Worm (Caenorhabditis elegans) whole organism, L2 larva: ENCODE measurements around the gene W04G3.13.

Experiments used
- F13H6.1 ChIP-seq: sonication (generic microtip); optimal IDR thresholded peaks from 2 replicates; lab custom pipeline; 2016; ENCODE audit warnings: missing genetic modification characterization, missing compliant biosample characterization
- ZK546.5 ChIP-seq: sonication (generic microtip); optimal IDR thresholded peaks from 2 replicates; lab custom pipeline; 2017; ENCODE audit warnings: missing biosample characterization, missing genetic modification characterization
- ceh-82 ChIP-seq: fragments of 150-350 bp; optimal IDR thresholded peaks from 2 replicates; lab custom pipeline; 2014; ENCODE audit warnings: missing biosample characterization, missing genetic modification characterization
- egl-27 ChIP-seq: sonication (generic microtip); optimal IDR thresholded peaks from 3 replicates; lab custom pipeline; 2017; ENCODE audit warnings: missing biosample characterization, missing genetic modification reagents, missing genetic modification characterization
- nhr-11 ChIP-seq: fragments of 150-350 bp; optimal IDR thresholded peaks from 2 replicates; lab custom pipeline; 2014; ENCODE audit warnings: missing biosample characterization, missing genetic modification characterization
- nhr-77 ChIP-seq: fragments of 150-350 bp; optimal IDR thresholded peaks from 2 replicates; lab custom pipeline; 2014; ENCODE audit warnings: missing biosample characterization, missing genetic modification characterization
- unc-55 ChIP-seq: fragments of 150-350 bp; sonication (generic microtip); optimal IDR thresholded peaks from 3 replicates; lab custom pipeline; 2014; ENCODE audit warnings: missing biosample characterization, missing genetic modification reagents, missing genetic modification characterization
- zag-1 ChIP-seq: fragments of 150-350 bp; optimal IDR thresholded peaks from 2 replicates; lab custom pipeline; 2014; ENCODE audit warnings: missing biosample characterization, missing genetic modification characterization

DNA sequence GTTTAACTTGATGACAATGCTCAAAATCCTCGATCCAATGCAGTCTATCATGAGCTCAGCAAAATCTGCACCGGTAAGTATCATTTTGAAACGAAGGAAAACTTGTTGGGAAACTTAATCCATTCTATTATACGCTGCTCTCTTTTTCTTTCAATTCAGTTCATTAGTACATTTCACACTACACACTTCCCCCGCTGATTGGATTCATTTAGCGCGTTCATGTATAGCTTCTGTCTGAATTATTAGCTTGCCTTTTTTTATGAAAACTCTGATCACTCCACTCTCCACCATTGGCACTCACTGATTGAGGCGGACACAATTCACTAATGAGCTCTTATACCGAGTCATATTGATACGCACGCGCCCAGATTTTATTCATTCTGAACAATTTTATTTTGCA lies 41.3 kb downstream of the W04G3.13 start:
- TF ChIP-seq ZK546.5 (tag; lab: Kevin White, UChicago) (no peak), F13H6.1 (tag; lab: Kevin White, UChicago) (no peak), nhr-77 (tag; lab: Kevin White, UChicago) (no peak), egl-27 (tag; lab: Kevin White, UChicago) (no peak), nhr-11 (tag; lab: Kevin White, UChicago) (no peak), zag-1 (no peak), ceh-82 (tag; lab: Kevin White, UChicago) (no peak), unc-55 (GFP tag; lab: Kevin White, UChicago) (no peak)
